Fruit fly (Drosophila melanogaster) whole organism, embryonic: ENCODE data around the gene Gcat.

Experiments used
- BtbVII ChIP-seq: fragments of 200-800 bp; sonication (Bioruptor generic); optimal IDR thresholded peaks from 3 replicates; lab custom pipeline; 2017; ENCODE audit warnings: missing biosample characterization, mild to moderate bottlenecking, missing genetic modification characterization
- CG1024 ChIP-seq: fragments of 200-800 bp; sonication (Bioruptor generic); IDR thresholded peaks from 2 replicates; pipeline ENCODE4 v1.3.6; 2022; ENCODE audit warnings: missing biosample characterization, missing genetic modification characterization
- CG10321 ChIP-seq: fragments of 200-800 bp; sonication (Bioruptor generic); IDR thresholded peaks from 2 replicates; pipeline ENCODE4 v1.3.6; 2022; ENCODE audit warnings: missing biosample characterization, missing genetic modification characterization
- CG10979 ChIP-seq: fragments of 200-800 bp; sonication (Bioruptor generic); optimal IDR thresholded peaks from 2 replicates; lab custom pipeline; 2018; ENCODE audit warnings: missing biosample characterization, mild to moderate bottlenecking, missing genetic modification characterization, moderate library complexity
- CG12659 ChIP-seq: fragments of 200-800 bp; sonication (Bioruptor generic); optimal IDR thresholded peaks from 3 replicates; lab custom pipeline; 2017; ENCODE audit warnings: mild to moderate bottlenecking, missing biosample characterization, missing genetic modification reagents, missing genetic modification characterization
- CG12769 ChIP-seq: fragments of 200-800 bp; sonication (Bioruptor generic); optimal IDR thresholded peaks from 2 replicates; lab custom pipeline; 2019; ENCODE audit warnings: missing biosample characterization, mild to moderate bottlenecking, missing genetic modification characterization, moderate library complexity
- CG13287 ChIP-seq: fragments of 200-800 bp; sonication (Bioruptor generic); IDR thresholded peaks from 2 replicates; pipeline ENCODE4 v1.3.6; 2022; ENCODE audit warnings: missing biosample characterization, missing genetic modification characterization; ENCODE audit not compliant: partially characterized antibody
- CG14050 ChIP-seq: fragments of 200-800 bp; sonication (Bioruptor generic); IDR thresholded peaks from 3 replicates; pipeline ENCODE4 v1.3.6; 2022; ENCODE audit warnings: missing biosample characterization, missing genetic modification characterization
- CG16813 ChIP-seq: fragments of 200-800 bp; sonication (Bioruptor generic); IDR thresholded peaks from 3 replicates; pipeline ENCODE4 v1.3.6; 2022; ENCODE audit warnings: missing biosample characterization, missing genetic modification characterization; ENCODE audit not compliant: partially characterized antibody
- CG17802 ChIP-seq: fragments of 200-800 bp; sonication (Bioruptor generic); optimal IDR thresholded peaks from 2 replicates; lab custom pipeline; 2018; ENCODE audit warnings: missing biosample characterization, mild to moderate bottlenecking, missing genetic modification characterization, moderate library complexity
- CG1832 ChIP-seq: fragments of 200-800 bp; sonication (Bioruptor generic); optimal IDR thresholded peaks from 2 replicates; lab custom pipeline; 2017; ENCODE audit warnings: missing biosample characterization, mild to moderate bottlenecking, missing genetic modification characterization, inconsistent platforms
- CG2199 ChIP-seq: fragments of 200-800 bp; sonication (Bioruptor generic); IDR thresholded peaks from 3 replicates; pipeline ENCODE4 v1.3.6; 2022; ENCODE audit warnings: missing biosample characterization, missing genetic modification characterization
- CG32532 ChIP-seq: fragments of 200-800 bp; sonication (Bioruptor generic); IDR thresholded peaks from 2 replicates; pipeline ENCODE4 v1.3.6; 2022; ENCODE audit warnings: missing biosample characterization, missing genetic modification characterization
- CG3838 ChIP-seq: fragments of 200-800 bp; sonication (Bioruptor generic); optimal IDR thresholded peaks from 3 replicates; lab custom pipeline; 2016; ENCODE audit warnings: missing biosample characterization, missing genetic modification characterization
- CG6683 ChIP-seq: fragments of 200-800 bp; sonication (Bioruptor generic); optimal IDR thresholded peaks from 2 replicates; lab custom pipeline; 2017; ENCODE audit warnings: missing biosample characterization, mild to moderate bottlenecking, missing genetic modification characterization, missing genetic modification reagents
- CG7372 ChIP-seq: fragments of 200-800 bp; sonication (Bioruptor generic); IDR thresholded peaks from 2 replicates; pipeline ENCODE4 v1.3.6; 2022; ENCODE audit warnings: missing biosample characterization, missing genetic modification characterization
- CG7963 ChIP-seq: fragments of 200-800 bp; sonication (Bioruptor generic); IDR thresholded peaks from 3 replicates; pipeline ENCODE4 v1.3.6; 2022; ENCODE audit warnings: missing biosample characterization, missing genetic modification characterization; ENCODE audit not compliant: partially characterized antibody
- CG8281 ChIP-seq: fragments of 200-800 bp; sonication (Bioruptor generic); optimal IDR thresholded peaks from 2 replicates; lab custom pipeline; 2018; ENCODE audit warnings: missing biosample characterization, mild to moderate bottlenecking, missing genetic modification characterization, moderate library complexity
- CG8290 ChIP-seq, 3 experiments: fragments of 200-800 bp; sonication (Bioruptor generic); optimal IDR thresholded peaks; 2 replicates each; lab custom pipeline; 2016 to 2019; ENCODE audit warnings: missing biosample characterization in 3 of 3, missing genetic modification characterization in 3 of 3, mild to moderate bottlenecking in 2 of 3, moderate library complexity in 1 of 3
- Dp ChIP-seq: fragments of 200-800 bp; sonication (Bioruptor generic); optimal IDR thresholded peaks from 2 replicates; lab custom pipeline; 2018; ENCODE audit warnings: missing biosample characterization, mild to moderate bottlenecking, missing genetic modification characterization, moderate library complexity
- Dref ChIP-seq: fragments of 200-800 bp; sonication (Bioruptor generic); IDR thresholded peaks from 2 replicates; pipeline ENCODE4 v1.3.6; 2022; ENCODE audit warnings: missing biosample characterization, missing genetic modification characterization
- Fer3 ChIP-seq: fragments of 200-800 bp; sonication (Bioruptor generic); optimal IDR thresholded peaks from 2 replicates; lab custom pipeline; 2018; ENCODE audit warnings: missing biosample characterization, mild to moderate bottlenecking, missing genetic modification characterization, moderate library complexity
- HLH3B ChIP-seq: fragments of 200-800 bp; sonication (Bioruptor generic); IDR thresholded peaks from 2 replicates; pipeline ENCODE4 v1.3.6; 2022; ENCODE audit warnings: missing biosample characterization, missing genetic modification characterization
- Hr39 ChIP-seq: fragments of >200 bp; optimal IDR thresholded peaks from 2 replicates; lab custom pipeline; 2017
- Kr ChIP-seq: fragments of 200-800 bp; sonication (Bioruptor generic); optimal IDR thresholded peaks from 2 replicates; lab custom pipeline; 2017; ENCODE audit warnings: missing biosample characterization, mild to moderate bottlenecking, missing genetic modification characterization
- Med ChIP-seq: fragments of 200-800 bp; sonication (Bioruptor generic); peaks from one replicate; lab custom pipeline; 2016; ENCODE audit warnings: missing biosample characterization, missing genetic modification characterization, mild to moderate bottlenecking, inconsistent platforms, moderate library complexity
- NFAT ChIP-seq: fragments of 200-800 bp; sonication (Bioruptor generic); IDR thresholded peaks from 2 replicates; pipeline ENCODE4 v1.3.6; 2022; ENCODE audit warnings: missing biosample characterization, missing genetic modification characterization
- Opbp ChIP-seq: fragments of 200-800 bp; sonication (Bioruptor generic); IDR thresholded peaks from 3 replicates; pipeline ENCODE4 v1.3.6; 2022; ENCODE audit warnings: missing biosample characterization, missing genetic modification characterization; ENCODE audit not compliant: partially characterized antibody
- Poxn ChIP-seq: fragments of 200-800 bp; sonication (Bioruptor generic); IDR thresholded peaks from 2 replicates; pipeline ENCODE4 v1.3.6; 2022; ENCODE audit warnings: missing biosample characterization, missing genetic modification characterization
- Ssrp ChIP-seq: fragments of 200-800 bp; sonication (Bioruptor generic); optimal IDR thresholded peaks from 2 replicates; lab custom pipeline; 2018; ENCODE audit warnings: missing biosample characterization, mild to moderate bottlenecking, missing genetic modification characterization, moderate library complexity
- Stat92E ChIP-seq, 3 experiments: fragments of >200 bp in 2 of 3; fragments of 200-800 bp in 1 of 3; sonication (Bioruptor generic) in 1 of 3; optimal IDR thresholded peaks; 2 replicates each; lab custom pipeline; 2017 to 2019; ENCODE audit warnings: missing biosample characterization in 3 of 3, missing genetic modification characterization in 3 of 3, mild to moderate bottlenecking in 1 of 3, moderate library complexity in 1 of 3
- abd-A ChIP-seq: fragments of 200-800 bp; sonication (Bioruptor generic); optimal IDR thresholded peaks from 3 replicates; lab custom pipeline; 2019; ENCODE audit warnings: missing biosample characterization, mild to moderate bottlenecking, missing genetic modification characterization, moderate library complexity
- cg ChIP-seq: fragments of 200-800 bp; sonication (Bioruptor generic); optimal IDR thresholded peaks from 3 replicates; lab custom pipeline; 2019; ENCODE audit warnings: missing biosample characterization, mild to moderate bottlenecking, missing genetic modification characterization, moderate library complexity
- chinmo ChIP-seq: fragments of 200-800 bp; sonication (Bioruptor generic); IDR thresholded peaks from 4 replicates; pipeline ENCODE4 v1.3.6; 2022; ENCODE audit warnings: missing biosample characterization, missing genetic modification characterization; ENCODE audit not compliant: partially characterized antibody
- dm ChIP-seq: fragments of 200-800 bp; sonication (Bioruptor generic); optimal IDR thresholded peaks from 3 replicates; lab custom pipeline; 2016; ENCODE audit warnings: missing biosample characterization, missing genetic modification characterization
- dysf ChIP-seq: fragments of 200-800 bp; sonication (Bioruptor generic); IDR thresholded peaks from 3 replicates; pipeline ENCODE4 v1.3.6; 2022; ENCODE audit warnings: missing biosample characterization, missing genetic modification characterization
- her ChIP-seq: fragments of 200-800 bp; sonication (Bioruptor generic); optimal IDR thresholded peaks from 2 replicates; lab custom pipeline; 2016; ENCODE audit warnings: missing biosample characterization, missing genetic modification characterization
- ind ChIP-seq: fragments of 200-800 bp; sonication (Bioruptor generic); optimal IDR thresholded peaks from 3 replicates; lab custom pipeline; 2016; ENCODE audit warnings: missing biosample characterization, missing genetic modification characterization
- kni ChIP-seq: fragments of 200-800 bp; sonication (Bioruptor generic); optimal IDR thresholded peaks from 3 replicates; lab custom pipeline; 2017; ENCODE audit warnings: mild to moderate bottlenecking, missing biosample characterization, missing genetic modification reagents, missing genetic modification characterization
- nau ChIP-seq: fragments of 200-800 bp; sonication (Bioruptor generic); optimal IDR thresholded peaks from 3 replicates; lab custom pipeline; 2017; ENCODE audit warnings: missing biosample characterization, mild to moderate bottlenecking, missing genetic modification characterization, missing genetic modification reagents
- onecut ChIP-seq: fragments of 200-800 bp; sonication (Bioruptor generic); IDR thresholded peaks from 2 replicates; pipeline ENCODE4 v1.3.6; 2022; ENCODE audit warnings: missing biosample characterization, missing genetic modification characterization
- repo ChIP-seq: fragments of 200-800 bp; sonication (Bioruptor generic); optimal IDR thresholded peaks from 2 replicates; lab custom pipeline; 2016; ENCODE audit warnings: missing biosample characterization, missing genetic modification characterization
- rib ChIP-seq: fragments of 200-800 bp; sonication (Bioruptor generic); IDR thresholded peaks from 2 replicates; pipeline ENCODE4 v1.3.6; 2022; ENCODE audit warnings: missing biosample characterization, missing genetic modification characterization
- ro ChIP-seq: fragments of 200-800 bp; sonication (Bioruptor generic); IDR thresholded peaks from 2 replicates; pipeline ENCODE4 v1.3.6; 2022; ENCODE audit warnings: missing biosample characterization, missing genetic modification characterization
- sens ChIP-seq: fragments of 200-800 bp; sonication (Bioruptor generic); peaks from one replicate; lab custom pipeline; 2016; ENCODE audit warnings: missing biosample characterization, missing genetic modification characterization
- sim ChIP-seq: fragments of 200-800 bp; sonication (Bioruptor generic); IDR thresholded peaks from 2 replicates; pipeline ENCODE4 v1.3.6; 2022; ENCODE audit warnings: missing biosample characterization, missing genetic modification characterization
- stwl ChIP-seq: fragments of 200-800 bp; sonication (Bioruptor generic); optimal IDR thresholded peaks from 3 replicates; lab custom pipeline; 2018; ENCODE audit warnings: missing biosample characterization, mild to moderate bottlenecking, missing genetic modification characterization, moderate library complexity
- tin ChIP-seq: fragments of 200-800 bp; sonication (Bioruptor generic); optimal IDR thresholded peaks from 3 replicates; lab custom pipeline; 2016; ENCODE audit warnings: missing biosample characterization, missing genetic modification characterization
- trh ChIP-seq: fragments of 200-800 bp; sonication (Bioruptor generic); optimal IDR thresholded peaks from 2 replicates; lab custom pipeline; 2016; ENCODE audit warnings: missing biosample characterization, missing genetic modification characterization

The Gcat gene

DNA sequence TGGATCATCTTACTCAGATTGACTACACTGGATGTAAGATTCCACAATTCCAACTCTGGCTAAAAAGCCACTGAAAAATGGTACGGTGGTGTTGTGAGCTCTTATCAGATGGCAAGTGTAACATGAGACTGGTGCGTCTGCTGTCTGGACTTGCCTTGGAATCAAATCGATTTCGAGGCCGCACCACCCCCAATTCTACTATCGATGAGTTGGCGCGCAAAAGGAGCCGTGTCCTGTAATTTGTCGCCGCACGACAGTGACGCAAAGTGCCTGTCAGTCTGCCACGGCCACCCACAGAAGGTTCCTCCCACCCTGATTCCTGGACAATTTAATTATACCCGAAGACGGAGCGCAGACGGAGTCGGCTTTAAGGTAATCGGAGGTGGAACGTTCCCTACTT lies 34.1 kb downstream of the Gcat start:
- TF ChIP-seq CG1024 (no peak), CG3838 (GFP tag; lab: Kevin White, UChicago) (no peak), Med (GFP tag; lab: Kevin White, UChicago) (peak; percentile 53), NFAT (GFP tag; lab: Robert Waterston, UW) (no peak), Kr (no peak), CG7372 (GFP tag; lab: Robert Waterston, UW) (no peak), kni (no peak), BtbVII (no peak), Fer3 (tag; lab: Kevin White, UChicago) (no peak), onecut (GFP tag; lab: Robert Waterston, UW) (peak; percentile 73), dysf (GFP tag; lab: Robert Waterston, UW) (no peak), nau (GFP tag; lab: Kevin White, UChicago) (no peak), rib (GFP tag; lab: Robert Waterston, UW) (no peak)

DNA sequence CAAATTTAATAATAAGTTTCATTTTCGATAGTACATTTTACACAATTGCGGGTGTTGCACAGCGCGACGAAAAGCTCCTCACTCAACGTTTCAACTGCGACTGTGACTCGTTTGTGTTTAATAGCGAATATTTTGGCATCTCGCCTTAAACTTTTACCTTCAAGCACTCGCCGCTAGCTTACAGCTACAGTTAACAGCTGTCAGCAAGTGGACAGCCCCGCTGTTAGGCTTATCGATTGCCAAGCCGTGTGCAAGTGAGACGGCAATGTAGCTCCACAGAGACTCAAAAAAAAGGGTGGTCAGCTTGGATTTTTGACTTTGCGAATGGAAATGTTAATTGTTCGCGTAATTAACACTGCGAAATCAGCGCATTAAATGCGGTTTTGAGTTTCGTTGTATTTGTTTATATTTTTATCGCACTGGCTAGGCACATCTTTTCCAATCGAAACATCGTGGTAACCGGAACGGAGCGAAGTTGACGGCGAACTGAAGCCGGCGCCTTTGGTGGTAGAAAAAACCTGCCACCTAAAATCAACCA lies 34.9 kb downstream of the Gcat start, which contains the start of gene loaf:
loaf (minus strand) TSS at position 488 of the 538 bp plus-strand sequence.
- TF ChIP-seq Dref (GFP tag; lab: Robert Waterston, UW) (peak; percentile 44; the same call in 1 of the 2 replicates), trh (GFP tag; lab: Kevin White, UChicago) (no peak), Hr39 (no peak), Poxn (GFP tag; lab: Robert Waterston, UW) (no peak), CG14050 (GFP tag; lab: Robert Waterston, UW) (no peak), cg (GFP tag; lab: Kevin White, UChicago) (no peak), CG13287 (GFP tag; lab: Robert Waterston, UW) (peak; percentile 49; the same call in 1 of the 2 replicates), CG17802 (tag; lab: Kevin White, UChicago) (no peak), Stat92E (GFP tag; optimal IDR thresholded peaks at IDR 0.05; lab: Kevin White, UChicago) (no peak), sim (GFP tag; lab: Robert Waterston, UW) (no peak), Ssrp (tag; lab: Kevin White, UChicago) (no peak), CG8290 (GFP tag; optimal IDR thresholded peaks at IDR 0.05; lab: Kevin White, UChicago) (no peak), CG8290 (tag; optimal IDR thresholded peaks at IDR 0.05; lab: Kevin White, UChicago) (peak in 1 of 2 experiments; percentile 18), CG2199 (GFP tag; lab: Robert Waterston, UW) (no peak), CG32532 (GFP tag; lab: Robert Waterston, UW) (no peak), tin (GFP tag; lab: Kevin White, UChicago) (no peak), HLH3B (no peak), CG10979 (tag; lab: Kevin White, UChicago) (no peak), CG16813 (GFP tag; lab: Robert Waterston, UW) (no peak), CG12769 (tag; lab: Kevin White, UChicago) (no peak), stwl (peak; percentile 76), ro (GFP tag; lab: Robert Waterston, UW) (no peak), Opbp (GFP tag; lab: Robert Waterston, UW) (0 out of 3 replicates have a peak, but pooled peaks have one; percentile 28), abd-A (no peak), CG12659 (no peak), kni (no peak), CG7963 (GFP tag; lab: Robert Waterston, UW) (no peak), Dp (GFP tag; lab: Kevin White, UChicago) (no peak), repo (GFP tag; lab: Kevin White, UChicago) (no peak), CG1832 (GFP tag; lab: Kevin White, UChicago) (peak; percentile 52), sens (peak; percentile 62), CG6683 (GFP tag; lab: Kevin White, UChicago) (no peak), CG3838 (GFP tag; lab: Kevin White, UChicago) (no peak), dm (GFP tag; lab: Kevin White, UChicago) (no peak), ind (GFP tag; lab: Kevin White, UChicago) (no peak), chinmo (GFP tag; lab: Robert Waterston, UW) (0 out of 4 replicates have a peak, but pooled peaks have one; percentile 54), her (no peak), CG10321 (GFP tag; lab: Robert Waterston, UW) (peak; percentile 83), CG8281 (tag; lab: Kevin White, UChicago) (no peak)
